Worm (Caenorhabditis elegans): ENCODE measurements around the gene tbc-6.

Gene tbc-6

DNA sequence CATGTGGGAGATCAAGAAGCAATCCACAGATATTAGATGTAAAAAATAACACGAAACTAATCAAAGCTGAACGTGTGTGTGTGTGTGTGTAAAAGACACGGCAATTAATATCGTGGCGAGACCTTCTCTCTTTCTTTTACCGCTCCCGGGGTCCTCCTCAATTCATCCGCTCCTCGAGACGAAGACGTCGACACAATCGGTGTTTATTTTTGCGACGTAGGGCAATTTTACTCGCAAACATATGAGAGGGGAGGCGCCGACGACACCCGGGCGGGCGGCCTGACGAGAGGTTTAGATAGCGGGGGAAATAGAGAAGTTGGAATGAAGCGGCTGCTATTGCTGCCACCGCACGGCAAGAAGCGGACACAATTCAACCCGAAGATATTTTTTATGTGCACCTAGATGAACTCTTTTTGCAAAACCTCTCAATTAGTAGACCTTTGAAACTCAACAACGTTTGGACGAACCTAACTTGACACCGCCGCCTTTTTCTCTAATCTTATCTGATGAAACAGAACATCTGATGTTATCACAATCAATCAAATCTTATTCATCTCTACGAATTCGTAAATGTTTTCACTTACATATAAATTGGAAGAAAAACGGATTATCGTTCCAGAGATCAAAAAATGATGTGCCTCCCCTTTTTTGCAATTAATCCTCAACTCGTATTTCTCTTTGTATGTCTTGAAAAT lies 15.1 kb upstream of the tbc-6 start (continued):
- TF ChIP-seq unc-3 (GFP tag; conservative IDR thresholded peaks at IDR 0.05) (no peak), unc-3 (tag; optimal IDR thresholded peaks at IDR 0.05) (no peak), C38D4.7 (GFP tag; optimal IDR thresholded peaks at IDR 0.05) (no peak), ceh-9 (tag; optimal IDR thresholded peaks at IDR 0.05) (no peak), gmeb-2 (tag; optimal IDR thresholded peaks at IDR 0.05) (no peak), fkh-6 (tag; optimal IDR thresholded peaks at IDR 0.05) (no peak), Y22D7AL.16 (tag; optimal IDR thresholded peaks at IDR 0.05) (no peak), pha-4 (tag; optimal IDR thresholded peaks at IDR 0.05) (no peak), nhr-11 (tag; optimal IDR thresholded peaks at IDR 0.05) (no peak), hlh-30 (tag; optimal IDR thresholded peaks at IDR 0.05; ENCODE audit: insufficient read depth) (no peak), pqm-1 (tag; optimal IDR thresholded peaks at IDR 0.05) (no peak), ceh-6 (GFP tag; optimal IDR thresholded peaks at IDR 0.05) (no peak), ceh-14 (tag; optimal IDR thresholded peaks at IDR 0.05) (peak; percentile 13), ceh-34 (tag; optimal IDR thresholded peaks at IDR 0.05) (no peak), nfya-1 (tag; optimal IDR thresholded peaks at IDR 0.05) (no peak), ttx-3 (tag; optimal IDR thresholded peaks at IDR 0.05) (no peak), pag-3 (tag; optimal IDR thresholded peaks at IDR 0.05; ENCODE audit: borderline replicate concordance) (no peak)

DNA sequence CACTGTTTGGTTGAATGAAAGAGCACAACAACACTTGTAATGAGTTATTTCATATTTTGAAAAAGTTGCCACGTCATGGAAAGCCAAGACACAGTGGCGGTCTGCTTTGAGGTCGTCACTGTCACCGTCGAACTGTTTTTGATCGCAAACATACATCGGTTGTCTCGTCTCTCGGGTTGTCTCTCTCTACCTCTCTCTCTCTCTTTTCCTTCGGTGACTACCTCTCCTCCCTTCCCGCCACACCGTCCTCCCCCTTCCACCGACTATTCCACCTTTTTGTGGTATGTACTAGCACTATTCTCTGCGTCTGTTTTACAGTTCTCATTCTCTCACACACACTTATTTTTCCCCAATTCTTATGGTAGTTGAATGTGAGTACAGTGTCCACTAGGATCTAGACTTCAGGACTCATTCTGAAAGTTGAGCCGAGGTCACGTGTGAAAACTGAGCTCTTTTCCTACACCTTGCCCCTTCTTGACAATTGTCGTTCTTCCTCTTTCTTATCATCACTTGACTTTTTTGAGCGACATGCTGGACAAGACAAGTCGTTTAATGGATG lies 14.1 kb upstream of the tbc-6 start:
- TF ChIP-seq ceh-34 (tag; optimal IDR thresholded peaks at IDR 0.05) (peak; percentile 30), hlh-30 (tag; optimal IDR thresholded peaks at IDR 0.05; ENCODE audit: insufficient read depth) (peak; percentile 63), elt-4 (tag; optimal IDR thresholded peaks at IDR 0.05) (no peak), hlh-6 (tag; optimal IDR thresholded peaks at IDR 0.05) (no peak), tbx-2 (tag; optimal IDR thresholded peaks at IDR 0.05) (peak; percentile 1), odd-2 (tag; optimal IDR thresholded peaks at IDR 0.05) (no peak), pha-2 (tag; optimal IDR thresholded peaks at IDR 0.05) (no peak), pag-3 (tag; optimal IDR thresholded peaks at IDR 0.05; ENCODE audit: borderline replicate concordance) (no peak), F13H6.1 (tag; optimal IDR thresholded peaks at IDR 0.05) (peak; percentile 32), ref-2 (tag; optimal IDR thresholded peaks at IDR 0.05) (peak; percentile 55), ceh-18 (tag; optimal IDR thresholded peaks at IDR 0.05) (no peak), tbx-7 (tag; optimal IDR thresholded peaks at IDR 0.05) (no peak), C08G9.2 (tag; optimal IDR thresholded peaks at IDR 0.05) (peak; percentile 4), ahr-1 (tag; optimal IDR thresholded peaks at IDR 0.05) (no peak), K09A11.1 (tag; optimal IDR thresholded peaks at IDR 0.05; ENCODE audit: insufficient read depth) (no peak), pha-4 (tag; optimal IDR thresholded peaks at IDR 0.05) (no peak), ceh-31 (tag; optimal IDR thresholded peaks at IDR 0.05) (peak; percentile 18), ttx-3 (tag; optimal IDR thresholded peaks at IDR 0.05) (no peak), nhr-11 (tag; optimal IDR thresholded peaks at IDR 0.05) (no peak), ceh-2 (tag; optimal IDR thresholded peaks at IDR 0.05) (no peak)

DNA sequence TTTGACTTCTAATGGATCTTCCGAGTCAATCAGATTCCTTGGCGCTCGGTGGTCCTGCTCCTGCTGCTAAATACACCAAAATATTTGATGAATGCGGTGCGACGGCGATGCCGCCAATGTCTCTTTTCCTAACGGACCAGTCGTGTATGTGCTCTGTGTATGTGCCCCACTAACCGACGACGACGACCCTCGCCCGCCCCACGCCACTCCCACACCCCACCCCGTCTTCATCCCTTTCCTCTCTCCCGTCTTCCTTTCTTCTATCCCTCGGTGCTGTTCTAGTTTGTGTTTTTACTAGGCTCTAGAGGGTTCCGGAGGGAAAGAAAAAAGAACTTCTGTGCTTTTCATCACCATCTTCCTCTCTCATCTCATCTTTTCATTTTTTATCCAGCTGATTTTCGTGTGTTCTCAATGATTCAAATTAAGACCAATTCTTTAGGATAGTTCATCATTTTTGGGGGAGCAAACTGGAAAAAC lies 13.3 kb upstream of the tbc-6 start, which contains the start of gene egl-27:
TSS of gene egl-27 (plus strand) at position 427 of the 477 bp plus-strand sequence.
- no peak for TF ChIP-seq unc-86 (tag; optimal IDR thresholded peaks at IDR 0.05)
- no peak for TF ChIP-seq rnt-1 (tag; optimal IDR thresholded peaks at IDR 0.05)
- TF ChIP-seq eyg-1 (tag; optimal IDR thresholded peaks at IDR 0.05), result no peak
- TF ChIP-seq nhr-11 (tag; optimal IDR thresholded peaks at IDR 0.05), result no peak
- no peak for TF ChIP-seq npax-4 (tag; optimal IDR thresholded peaks at IDR 0.05)
- TF ChIP-seq pat-9 (tag; optimal IDR thresholded peaks at IDR 0.05), result no peak
- TF ChIP-seq syd-9 (tag; optimal IDR thresholded peaks at IDR 0.05), result no peak
- TF ChIP-seq ceh-34 (tag; optimal IDR thresholded peaks at IDR 0.05), result no peak
- TF ChIP-seq F13H6.1 (tag; optimal IDR thresholded peaks at IDR 0.05), result no peak
- no peak for TF ChIP-seq sox-2 (GFP tag; IDR thresholded peaks at IDR 0.05)
- TF ChIP-seq nfya-1 (tag; optimal IDR thresholded peaks at IDR 0.05), result no peak
- no peak for TF ChIP-seq madf-2 (tag; optimal IDR thresholded peaks at IDR 0.05)
- TF ChIP-seq pros-1 (tag; optimal IDR thresholded peaks at IDR 0.05), result no peak
- no peak for TF ChIP-seq ceh-24 (tag; optimal IDR thresholded peaks at IDR 0.05)
- no peak for TF ChIP-seq C08G9.2 (tag; optimal IDR thresholded peaks at IDR 0.05)
- no peak for TF ChIP-seq T23F11.4 (GFP tag; optimal IDR thresholded peaks at IDR 0.05)
- no peak for TF ChIP-seq hlh-15 (tag; optimal IDR thresholded peaks at IDR 0.05)
- no peak for TF ChIP-seq ceh-19 (GFP tag; optimal IDR thresholded peaks at IDR 0.05)
- no peak for TF ChIP-seq mec-3 (tag; optimal IDR thresholded peaks at IDR 0.05; ENCODE audit: borderline replicate concordance)

All from whole organism, late embryonic.